Worm (Caenorhabditis elegans) whole organism, midembryonic: Measurements from ENCODE around the gene T28F3.11.

Source experiments
- T22C8.4 ChIP-seq: fragments of 200-800 bp; sonication (Bioruptor generic); IDR thresholded peaks from 2 replicates; pipeline ENCODE4 v1.3.6; 2022; ENCODE audit warnings: missing genetic modification characterization, missing compliant biosample characterization
- flt-1 ChIP-seq: fragments of 200-800 bp; sonication (Bioruptor generic); IDR thresholded peaks from 2 replicates; pipeline ENCODE4 v1.3.6; 2022; ENCODE audit warnings: missing genetic modification characterization, missing compliant biosample characterization
- klf-2 ChIP-seq: fragments of 200-800 bp; sonication (Bioruptor generic); conservative IDR thresholded peaks from 2 replicates; pipeline ENCODE4 v1.3.6; 2022; ENCODE audit warnings: missing genetic modification reagents, missing genetic modification characterization, missing compliant biosample characterization
- med-1 ChIP-seq: sonication (generic microtip); optimal IDR thresholded peaks from 2 replicates; lab custom pipeline; 2017; ENCODE audit warnings: missing genetic modification characterization, mild to moderate bottlenecking, missing compliant biosample characterization, antibody characterized with exemption, missing genetic modification reagents; ENCODE audit not compliant: insufficient read depth
- ref-1 ChIP-seq: fragments of 200-800 bp; sonication (Bioruptor generic); conservative IDR thresholded peaks from 2 replicates; pipeline ENCODE4 v1.3.6; 2022; ENCODE audit warnings: missing genetic modification reagents, missing genetic modification characterization, missing compliant biosample characterization
- tab-1 ChIP-seq: fragments of 200-800 bp; sonication (Bioruptor generic); IDR thresholded peaks from 2 replicates; pipeline ENCODE4 v1.3.6; 2022; ENCODE audit warnings: missing genetic modification characterization, missing compliant biosample characterization
- ztf-23 ChIP-seq: fragments of 200-800 bp; sonication (Bioruptor generic); IDR thresholded peaks from 2 replicates; pipeline ENCODE4 v1.3.6; 2022; ENCODE audit warnings: missing genetic modification reagents, missing genetic modification characterization, missing compliant biosample characterization
- ztf-29 ChIP-seq: fragments of 200-800 bp; sonication (Bioruptor generic); IDR thresholded peaks from 2 replicates; pipeline ENCODE4 v1.3.6; 2022; ENCODE audit warnings: missing genetic modification reagents, missing genetic modification characterization, missing compliant biosample characterization

ce11 chrIV:17262385-17262784 is 29.1 kb downstream of the T28F3.11 start, which contains the start of gene ZK550.6:
- TF ChIP-seq ref-1 (no peak), ztf-23 (GFP tag; lab: Robert Waterston, UW) (no peak), ztf-29 (GFP tag; lab: Robert Waterston, UW) (no peak), flt-1 (GFP tag; lab: Robert Waterston, UW) (no peak), klf-2 (no peak), tab-1 (no peak), T22C8.4 (no peak), med-1 (GFP tag; lab: Kevin White, UChicago) (no peak)
